Fruit fly (Drosophila melanogaster) whole organism, embryonic: Measurements from ENCODE around the gene CG17187.
A peak's percentile ranks its signal among the peaks of the same experiment; 100 is the strongest.

Source experiments
- C15 ChIP-seq: fragments of 200-800 bp; sonication (Bioruptor generic); IDR thresholded peaks from 3 replicates; pipeline ENCODE4 v1.3.6; 2022; ENCODE audit warnings: missing biosample characterization, missing genetic modification characterization
- CG10979 ChIP-seq: fragments of 200-800 bp; sonication (Bioruptor generic); optimal IDR thresholded peaks from 2 replicates; lab custom pipeline; 2018; ENCODE audit warnings: missing biosample characterization, mild to moderate bottlenecking, missing genetic modification characterization, moderate library complexity
- CG11398 ChIP-seq: fragments of 200-800 bp; sonication (Bioruptor generic); optimal IDR thresholded peaks from 2 replicates; lab custom pipeline; 2016; ENCODE audit warnings: missing biosample characterization, missing genetic modification characterization
- CG11560 ChIP-seq: fragments of 200-800 bp; sonication (Bioruptor generic); IDR thresholded peaks from 3 replicates; pipeline ENCODE4 v1.3.6; 2022; ENCODE audit warnings: missing biosample characterization, missing genetic modification characterization
- CG13296 ChIP-seq: fragments of 200-800 bp; sonication (Bioruptor generic); optimal IDR thresholded peaks from 3 replicates; lab custom pipeline; 2018; ENCODE audit warnings: missing biosample characterization, mild to moderate bottlenecking, missing genetic modification characterization
- CG1602 ChIP-seq: fragments of 200-800 bp; sonication (Bioruptor generic); optimal IDR thresholded peaks from 3 replicates; lab custom pipeline; 2016; ENCODE audit warnings: missing biosample characterization, missing genetic modification characterization
- CG17612 ChIP-seq: fragments of 200-800 bp; sonication (Bioruptor generic); IDR thresholded peaks from 2 replicates; pipeline ENCODE4 v1.3.6; 2022; ENCODE audit warnings: missing biosample characterization, missing genetic modification characterization
- CG2129 ChIP-seq: fragments of 200-800 bp; sonication (Bioruptor generic); IDR thresholded peaks from 2 replicates; pipeline ENCODE4 v1.3.6; 2022; ENCODE audit warnings: missing biosample characterization, missing genetic modification characterization; ENCODE audit not compliant: partially characterized antibody
- CG2889 ChIP-seq: fragments of 200-800 bp; sonication (Bioruptor generic); IDR thresholded peaks from 3 replicates; pipeline ENCODE4 v1.3.6; 2022; ENCODE audit warnings: missing biosample characterization, missing genetic modification characterization
- CG33557 ChIP-seq: fragments of 200-800 bp; sonication (Bioruptor generic); optimal IDR thresholded peaks from 2 replicates; lab custom pipeline; 2019; ENCODE audit warnings: missing biosample characterization, mild to moderate bottlenecking, missing genetic modification characterization, moderate library complexity
- CG3995 ChIP-seq: fragments of 200-800 bp; sonication (Bioruptor generic); optimal IDR thresholded peaks from 3 replicates; lab custom pipeline; 2016; ENCODE audit warnings: missing biosample characterization, missing genetic modification characterization
- CG4820 ChIP-seq: fragments of 200-800 bp; sonication (Bioruptor generic); optimal IDR thresholded peaks from 3 replicates; lab custom pipeline; 2016; ENCODE audit warnings: missing biosample characterization, missing genetic modification characterization
- CG5180 ChIP-seq: fragments of 200-800 bp; sonication (Bioruptor generic); optimal IDR thresholded peaks from 3 replicates; lab custom pipeline; 2017; ENCODE audit warnings: missing biosample characterization, missing genetic modification characterization, mild to moderate bottlenecking, moderate library complexity, missing genetic modification reagents
- CG6683 ChIP-seq: fragments of 200-800 bp; sonication (Bioruptor generic); optimal IDR thresholded peaks from 2 replicates; lab custom pipeline; 2017; ENCODE audit warnings: missing biosample characterization, mild to moderate bottlenecking, missing genetic modification characterization, missing genetic modification reagents
- CG7745 ChIP-seq: fragments of 200-800 bp; sonication (Bioruptor generic); optimal IDR thresholded peaks from 2 replicates; lab custom pipeline; 2018; ENCODE audit warnings: missing biosample characterization, mild to moderate bottlenecking, missing genetic modification characterization, moderate library complexity
- CkIIα-i1 ChIP-seq: fragments of 200-800 bp; sonication (Bioruptor generic); IDR thresholded peaks from 2 replicates; pipeline ENCODE4 v1.3.6; 2022; ENCODE audit warnings: missing biosample characterization, missing genetic modification characterization
- CrebB ChIP-seq: fragments of 200-800 bp; sonication (Bioruptor generic); optimal IDR thresholded peaks from 3 replicates; lab custom pipeline; 2018; ENCODE audit warnings: missing biosample characterization, mild to moderate bottlenecking, missing genetic modification characterization
- GATAe ChIP-seq: fragments of 200-800 bp; sonication (Bioruptor generic); conservative IDR thresholded peaks from 2 replicates; pipeline ENCODE4 v1.3.6; 2022; ENCODE audit warnings: missing biosample characterization, missing genetic modification characterization
- HmgD ChIP-seq: fragments of 200-800 bp; sonication (Bioruptor generic); optimal IDR thresholded peaks from 3 replicates; lab custom pipeline; 2016; ENCODE audit warnings: missing biosample characterization, missing genetic modification characterization
- Hmx ChIP-seq: fragments of 200-800 bp; sonication (Bioruptor generic); optimal IDR thresholded peaks from 2 replicates; lab custom pipeline; 2016; ENCODE audit warnings: missing biosample characterization, missing genetic modification characterization
- Hr39 ChIP-seq: fragments of >200 bp; optimal IDR thresholded peaks from 2 replicates; lab custom pipeline; 2017
- Lpt ChIP-seq: fragments of >200 bp; optimal IDR thresholded peaks from 2 replicates; lab custom pipeline; 2018; ENCODE audit warnings: missing biosample characterization, missing genetic modification characterization
- Myb ChIP-seq: fragments of 200-800 bp; sonication (Bioruptor generic); optimal IDR thresholded peaks from 2 replicates; lab custom pipeline; 2016; ENCODE audit warnings: missing biosample characterization, missing genetic modification characterization
- Oli ChIP-seq: fragments of 200-800 bp; sonication (Bioruptor generic); optimal IDR thresholded peaks from 2 replicates; lab custom pipeline; 2018; ENCODE audit warnings: missing biosample characterization, mild to moderate bottlenecking, missing genetic modification characterization, moderate library complexity
- Vsx1 ChIP-seq: fragments of 200-800 bp; sonication (Bioruptor generic); optimal IDR thresholded peaks from 2 replicates; lab custom pipeline; 2017; ENCODE audit warnings: missing biosample characterization, mild to moderate bottlenecking, missing genetic modification characterization, missing genetic modification reagents
- YL-1 ChIP-seq: fragments of 200-800 bp; sonication (Bioruptor generic); optimal IDR thresholded peaks from 3 replicates; lab custom pipeline; 2017; ENCODE audit warnings: missing biosample characterization, mild to moderate bottlenecking, missing genetic modification characterization
- ato ChIP-seq: fragments of 200-800 bp; sonication (Bioruptor generic); IDR thresholded peaks from 2 replicates; pipeline ENCODE4 v1.3.6; 2022; ENCODE audit warnings: missing biosample characterization, missing genetic modification characterization; ENCODE audit not compliant: partially characterized antibody
- bowl ChIP-seq: fragments of 200-800 bp; sonication (Bioruptor generic); IDR thresholded peaks from 2 replicates; pipeline ENCODE4 v1.3.6; 2022; ENCODE audit warnings: missing biosample characterization, missing genetic modification characterization
- chif ChIP-seq, 2 experiments: fragments of 200-800 bp; sonication (Bioruptor generic); optimal IDR thresholded peaks; 3 replicates each; lab custom pipeline; 2016; ENCODE audit warnings: missing biosample characterization in 2 of 2, missing genetic modification characterization in 2 of 2
- chinmo ChIP-seq: fragments of 200-800 bp; sonication (Bioruptor generic); IDR thresholded peaks from 4 replicates; pipeline ENCODE4 v1.3.6; 2022; ENCODE audit warnings: missing biosample characterization, missing genetic modification characterization; ENCODE audit not compliant: partially characterized antibody
- crp ChIP-seq, 2 experiments: fragments of 200-800 bp; sonication (Bioruptor generic); optimal IDR thresholded peaks; 2 replicates in 1 of 2; 3 replicates in 1 of 2; lab custom pipeline; 2017; ENCODE audit warnings: missing biosample characterization in 2 of 2, missing genetic modification characterization in 2 of 2, mild to moderate bottlenecking in 1 of 2, moderate library complexity in 1 of 2
- disco-r ChIP-seq: fragments of 200-800 bp; sonication (Bioruptor generic); optimal IDR thresholded peaks from 2 replicates; lab custom pipeline; 2016; ENCODE audit warnings: missing biosample characterization, missing genetic modification characterization
- emc ChIP-seq: fragments of 200-800 bp; sonication (Bioruptor generic); optimal IDR thresholded peaks from 2 replicates; lab custom pipeline; 2016; ENCODE audit warnings: missing biosample characterization, missing genetic modification characterization
- exex ChIP-seq: fragments of 200-800 bp; sonication (Bioruptor generic); optimal IDR thresholded peaks from 4 replicates; lab custom pipeline; 2018; ENCODE audit warnings: missing biosample characterization, mild to moderate bottlenecking, missing genetic modification characterization, moderate library complexity
- eyg ChIP-seq: fragments of 200-800 bp; sonication (Bioruptor generic); optimal IDR thresholded peaks from 3 replicates; lab custom pipeline; 2016; ENCODE audit warnings: missing biosample characterization, missing genetic modification characterization
- ftz-f1 ChIP-seq: fragments of 200-800 bp; sonication (Bioruptor generic); optimal IDR thresholded peaks from 2 replicates; lab custom pipeline; 2016; ENCODE audit warnings: missing biosample characterization, missing genetic modification characterization
- gcm ChIP-seq: fragments of 200-800 bp; sonication (Bioruptor generic); optimal IDR thresholded peaks from 2 replicates; lab custom pipeline; 2019; ENCODE audit warnings: missing biosample characterization, mild to moderate bottlenecking, missing genetic modification characterization, moderate library complexity
- gem ChIP-seq: fragments of 200-800 bp; sonication (Bioruptor generic); optimal IDR thresholded peaks from 2 replicates; lab custom pipeline; 2019; ENCODE audit warnings: missing biosample characterization, mild to moderate bottlenecking, missing genetic modification characterization, moderate library complexity
- gsb ChIP-seq: fragments of 200-800 bp; sonication (Bioruptor generic); IDR thresholded peaks from 2 replicates; pipeline ENCODE4 v1.3.6; 2022; ENCODE audit warnings: missing biosample characterization, missing genetic modification characterization
- hkb ChIP-seq, 2 experiments: fragments of 200-800 bp in 1 of 2; fragments of >200 bp in 1 of 2; sonication (Bioruptor generic) in 1 of 2; IDR thresholded peaks in 1 of 2; optimal IDR thresholded peaks in 1 of 2; 2 replicates each; pipeline versions ENCODE4 v1.3.6 to Lab custom; 2017 to 2022; ENCODE audit warnings: missing biosample characterization in 1 of 2, missing genetic modification characterization in 1 of 2
- org-1 ChIP-seq: fragments of 200-800 bp; sonication (Bioruptor generic); optimal IDR thresholded peaks from 2 replicates; lab custom pipeline; 2017; ENCODE audit warnings: missing biosample characterization, missing genetic modification characterization
- p53 ChIP-seq: fragments of 200-800 bp; sonication (Bioruptor generic); optimal IDR thresholded peaks from 2 replicates; lab custom pipeline; 2016; ENCODE audit warnings: missing biosample characterization, missing genetic modification characterization
- pzg ChIP-seq: fragments of 200-800 bp; sonication (Bioruptor generic); optimal IDR thresholded peaks from 3 replicates; lab custom pipeline; 2018; ENCODE audit warnings: missing biosample characterization, mild to moderate bottlenecking, missing genetic modification characterization, moderate library complexity
- repo ChIP-seq: fragments of 200-800 bp; sonication (Bioruptor generic); optimal IDR thresholded peaks from 2 replicates; lab custom pipeline; 2016; ENCODE audit warnings: missing biosample characterization, missing genetic modification characterization
- salm ChIP-seq: fragments of 200-800 bp; sonication (Bioruptor generic); optimal IDR thresholded peaks from 2 replicates; lab custom pipeline; 2018; ENCODE audit warnings: missing biosample characterization, mild to moderate bottlenecking, missing genetic modification characterization
- shn ChIP-seq: fragments of 200-800 bp; sonication (Bioruptor generic); optimal IDR thresholded peaks from 3 replicates; lab custom pipeline; 2016; ENCODE audit warnings: missing biosample characterization, missing genetic modification characterization
- sna ChIP-seq: fragments of 200-800 bp; sonication (Bioruptor generic); IDR thresholded peaks from 2 replicates; pipeline ENCODE4 v1.3.6; 2022; ENCODE audit warnings: missing biosample characterization, missing genetic modification characterization; ENCODE audit not compliant: partially characterized antibody
- so ChIP-seq: fragments of 200-800 bp; sonication (Bioruptor generic); IDR thresholded peaks from 3 replicates; pipeline ENCODE4 v1.3.6; 2022; ENCODE audit warnings: missing biosample characterization, missing genetic modification characterization
- tup ChIP-seq: fragments of 200-800 bp; sonication (Bioruptor generic); optimal IDR thresholded peaks from 2 replicates; lab custom pipeline; 2016; ENCODE audit warnings: missing biosample characterization, mild to moderate bottlenecking, missing genetic modification characterization, moderate library complexity
- unc-4 ChIP-seq: fragments of 200-800 bp; sonication (Bioruptor generic); IDR thresholded peaks from 2 replicates; pipeline ENCODE4 v1.3.6; 2022; ENCODE audit warnings: missing biosample characterization, missing genetic modification characterization; ENCODE audit not compliant: partially characterized antibody
- vnd ChIP-seq: fragments of 200-800 bp; sonication (Bioruptor generic); IDR thresholded peaks from 3 replicates; pipeline ENCODE4 v1.3.6; 2022; ENCODE audit warnings: missing biosample characterization, missing genetic modification characterization; ENCODE audit not compliant: partially characterized antibody

Gene CG17187

dm6 chr3R:11269013-11269412 is 37.3 kb upstream of the CG17187 start (continued):
- TF ChIP-seq CG4820 (GFP tag; lab: Kevin White, UChicago), result peak; percentile 72
- no peak for TF ChIP-seq CG11560 (tag; lab: Robert Waterston, UW)
- peak; percentile 66 for TF ChIP-seq Oli (tag; lab: Kevin White, UChicago)
- TF ChIP-seq GATAe, result no peak
- TF ChIP-seq CrebB (tag; lab: Kevin White, UChicago), result peak; percentile 52
- TF ChIP-seq gsb (GFP tag; lab: Robert Waterston, UW), result no peak
- peak; percentile 87 for TF ChIP-seq CG33557 (GFP tag; lab: Kevin White, UChicago)
- TF ChIP-seq org-1 (GFP tag; lab: Kevin White, UChicago), result peak; percentile 27
- TF ChIP-seq C15 (GFP tag; lab: Robert Waterston, UW), result no peak
- no peak for TF ChIP-seq Hr39 (lab: Kevin White, UChicago)
- TF ChIP-seq shn (GFP tag; lab: Kevin White, UChicago), result peak; percentile 64
- no peak for TF ChIP-seq sna (GFP tag; lab: Robert Waterston, UW)
- TF ChIP-seq CG7745 (tag; lab: Kevin White, UChicago), result peak; percentile 89
- peak; percentile 29 for TF ChIP-seq YL-1 (GFP tag; lab: Kevin White, UChicago)
- TF ChIP-seq tup (GFP tag; lab: Kevin White, UChicago), result no peak
- no peak for TF ChIP-seq HmgD (GFP tag; lab: Kevin White, UChicago)
- peak; percentile 69 for TF ChIP-seq CG5180 (GFP tag; lab: Kevin White, UChicago)
- peak; percentile 13 for TF ChIP-seq Myb (GFP tag; lab: Kevin White, UChicago)
- TF ChIP-seq repo (GFP tag; lab: Kevin White, UChicago), result peak; percentile 45
- no peak for TF ChIP-seq salm (tag; lab: Kevin White, UChicago)
- TF ChIP-seq CG2889, result no peak
- TF ChIP-seq CG6683 (GFP tag; lab: Kevin White, UChicago), result no peak
- peak; percentile 67 for TF ChIP-seq eyg (GFP tag; lab: Kevin White, UChicago)
- no peak for TF ChIP-seq unc-4 (GFP tag; lab: Robert Waterston, UW)
- no peak for TF ChIP-seq bowl (GFP tag; lab: Robert Waterston, UW)
- no peak for TF ChIP-seq gcm
- no peak for TF ChIP-seq exex
- peak; percentile 75 for TF ChIP-seq Vsx1 (GFP tag; lab: Kevin White, UChicago)
- TF ChIP-seq Hmx (GFP tag; lab: Kevin White, UChicago), result no peak
- TF ChIP-seq chinmo, result no peak
- peak; percentile 8 for TF ChIP-seq p53 (GFP tag; lab: Kevin White, UChicago)
- TF ChIP-seq CkIIα-i1 (GFP tag; lab: Robert Waterston, UW), result no peak
- no peak for TF ChIP-seq pzg
- TF ChIP-seq CG13296 (GFP tag; lab: Kevin White, UChicago), result no peak
- TF ChIP-seq chif (GFP tag; optimal IDR thresholded peaks at IDR 0.05; lab: Kevin White, UChicago), result peak in 1 of 2 experiments; percentile 75
- no peak for TF ChIP-seq ato
- TF ChIP-seq emc (GFP tag; lab: Kevin White, UChicago), result no peak
- TF ChIP-seq CG1602 (GFP tag; lab: Kevin White, UChicago), result peak; percentile 51
- no peak for TF ChIP-seq gem (tag; lab: Kevin White, UChicago)
- TF ChIP-seq ftz-f1 (GFP tag; lab: Kevin White, UChicago), result no peak
- TF ChIP-seq hkb (optimal IDR thresholded peaks at IDR 0.05; lab: Kevin White, UChicago), result no peak
- no peak for TF ChIP-seq hkb (GFP tag; IDR thresholded peaks at IDR 0.05; lab: Robert Waterston, UW)
- peak; percentile 83 for TF ChIP-seq CG10979 (tag; lab: Kevin White, UChicago)
- no peak for TF ChIP-seq CG3995
- TF ChIP-seq crp (GFP tag; optimal IDR thresholded peaks at IDR 0.05; lab: Kevin White, UChicago), result peak in 1 of 2 experiments; percentile 3
- no peak for TF ChIP-seq CG17612 (GFP tag; lab: Robert Waterston, UW)
- TF ChIP-seq Lpt, result peak; percentile 97
- no peak for TF ChIP-seq CG2129
- peak; percentile 70 for TF ChIP-seq disco-r (GFP tag; lab: Kevin White, UChicago)
- TF ChIP-seq vnd (GFP tag; lab: Robert Waterston, UW), result no peak
- TF ChIP-seq so (GFP tag; lab: Robert Waterston, UW), result 0 out of 3 replicates have a peak, but pooled peaks have one; percentile 13
- TF ChIP-seq CG11398 (GFP tag; lab: Kevin White, UChicago), result no peak
